Fruit fly (Drosophila melanogaster): ENCODE results near the gene gcm2.

Gene gcm2

DNA sequence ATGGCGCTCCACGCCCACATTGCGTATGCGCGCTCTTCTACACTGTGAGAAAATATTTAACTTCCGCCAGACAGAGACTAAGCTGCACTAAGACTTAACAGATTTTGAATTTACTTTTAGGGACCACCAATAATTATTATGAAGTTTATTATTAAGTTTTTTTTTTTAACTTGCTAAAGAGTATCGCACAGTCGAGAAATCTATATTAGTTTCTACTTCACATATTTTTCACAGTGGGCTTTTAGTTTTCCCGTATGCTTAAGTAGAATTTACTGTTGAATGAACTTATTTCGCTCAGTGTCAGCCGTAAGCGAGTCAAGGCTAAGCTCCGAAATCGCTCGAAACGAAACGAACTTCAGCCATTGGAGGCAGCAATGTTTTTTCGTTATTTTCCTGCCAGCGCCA lies 52.2 kb downstream of the gcm2 start (continued):
- TF ChIP-seq vfl (GFP tag; optimal IDR thresholded peaks at IDR 0.05) (peak; percentile 39), Atf-2 (GFP tag; optimal IDR thresholded peaks at IDR 0.05) (peak; percentile 10), Nf-YA (GFP tag; IDR thresholded peaks at IDR 0.05) (0 out of 2 replicates have a peak, but pooled peaks have one; percentile 43), grn (GFP tag; optimal IDR thresholded peaks at IDR 0.05) (no peak), CG14710 (tag; optimal IDR thresholded peaks at IDR 0.05) (no peak), Pdp1 (GFP tag; optimal IDR thresholded peaks at IDR 0.05) (peak in 1 of 2 experiments; percentile 37), CG13424 (tag; optimal IDR thresholded peaks at IDR 0.05) (peak; percentile 81), CG10979 (tag; optimal IDR thresholded peaks at IDR 0.05) (no peak), CG14014 (GFP tag; IDR thresholded peaks at IDR 0.05) (peak; percentile 84), Kr (GFP tag; optimal IDR thresholded peaks at IDR 0.05) (no peak), ase (GFP tag; IDR thresholded peaks at IDR 0.05) (peak; percentile 62; the same call in 1 of the 3 replicates), CG34422 (GFP tag; IDR thresholded peaks at IDR 0.05) (peak; percentile 63; the same call in 2 of the 3 replicates), bab2 (GFP tag; optimal IDR thresholded peaks at IDR 0.05) (peak; percentile 39), slp2 (GFP tag; optimal IDR thresholded peaks at IDR 0.05) (peak; percentile 55), z (GFP tag; IDR thresholded peaks at IDR 0.05) (no peak), CG11696 (GFP tag; IDR thresholded peaks at IDR 0.05) (0 out of 2 replicates have a peak, but pooled peaks have one; percentile 29), CG8478 (optimal IDR thresholded peaks at IDR 0.05) (no peak), pnt (GFP tag; optimal IDR thresholded peaks at IDR 0.05) (peak; percentile 18), CG43689 (GFP tag; IDR thresholded peaks at IDR 0.05) (no peak), scrt (GFP tag; optimal IDR thresholded peaks at IDR 0.05) (peak; percentile 79), HmgZ (tag; optimal IDR thresholded peaks at IDR 0.05) (peak; percentile 58), CG5180 (GFP tag; optimal IDR thresholded peaks at IDR 0.05) (peak; percentile 68), fu2 (GFP tag; optimal IDR thresholded peaks at IDR 0.05) (peak; percentile 39), Scr (GFP tag; IDR thresholded peaks at IDR 0.05; ENCODE audit: partially characterized antibody) (no peak), Fer3 (tag; optimal IDR thresholded peaks at IDR 0.05) (peak; percentile 80), H2.0 (GFP tag; IDR thresholded peaks at IDR 0.05) (0 out of 2 replicates have a peak, but pooled peaks have one; percentile 25), CG4854 (GFP tag; optimal IDR thresholded peaks at IDR 0.05) (no peak), CG9932 (GFP tag; IDR thresholded peaks at IDR 0.05) (peak; percentile 62), Dip3 (GFP tag; optimal IDR thresholded peaks at IDR 0.05) (peak; percentile 62), sd (tag; optimal IDR thresholded peaks at IDR 0.05) (peak; percentile 27), corto (GFP tag; optimal IDR thresholded peaks at IDR 0.05) (no peak), CG2678 (tag; optimal IDR thresholded peaks at IDR 0.05) (peak; percentile 91), Fer1 (GFP tag; optimal IDR thresholded peaks at IDR 0.05) (peak; percentile 94), gt (GFP tag; IDR thresholded peaks at IDR 0.05) (no peak), gem (tag; optimal IDR thresholded peaks at IDR 0.05) (peak; percentile 84), CG6272 (GFP tag; IDR thresholded peaks at IDR 0.05) (peak; percentile 50), Dad (GFP tag; optimal IDR thresholded peaks at IDR 0.05) (peak; percentile 51), E2f1 (GFP tag; IDR thresholded peaks at IDR 0.05) (peak; percentile 61), bcd (GFP tag; optimal IDR thresholded peaks at IDR 0.05) (peak; percentile 80), CG6254 (GFP tag; optimal IDR thresholded peaks at IDR 0.05) (peak; percentile 17), stwl (tag; optimal IDR thresholded peaks at IDR 0.05) (no peak), CG9437 (GFP tag; optimal IDR thresholded peaks at IDR 0.05) (peak; percentile 68), CG10147 (GFP tag; optimal IDR thresholded peaks at IDR 0.05) (peak; percentile 88), dmrt99B (tag; optimal IDR thresholded peaks at IDR 0.05) (peak; percentile 88), az2 (GFP tag; optimal IDR thresholded peaks at IDR 0.05) (peak; percentile 23), sob (GFP tag; IDR thresholded peaks at IDR 0.05) (peak; percentile 79), CG11456 (GFP tag; IDR thresholded peaks at IDR 0.05) (peak; percentile 61; the same call in 1 of the 3 replicates), CG18476 (GFP tag; optimal IDR thresholded peaks at IDR 0.05) (peak; percentile 73), al (GFP tag; IDR thresholded peaks at IDR 0.05) (no peak; the same call in 1 of the 2 replicates), dimm (GFP tag; IDR thresholded peaks at IDR 0.05) (no peak), Gsc (GFP tag; IDR thresholded peaks at IDR 0.05) (0 out of 2 replicates have a peak, but pooled peaks have one; percentile 15)

Data from whole organism, embryonic.